Worm (Caenorhabditis elegans): ENCODE results near the gene zipt-7.2.

ce11 chrX:15494154-15494553 is 13.5 kb downstream of the zipt-7.2 start:
- TF ChIP-seq cey-2 (tag; optimal IDR thresholded peaks at IDR 0.05; ENCODE audit: borderline replicate concordance, insufficient read depth) = no peak
- no peak for TF ChIP-seq unc-62 (GFP tag; optimal IDR thresholded peaks at IDR 0.05 in 1 of 2)
- no peak for TF ChIP-seq unc-62 (tag; optimal IDR thresholded peaks at IDR 0.05)
- TF ChIP-seq nhr-237 (tag; optimal IDR thresholded peaks at IDR 0.05) = no peak
- TF ChIP-seq aly-2 (tag; optimal IDR thresholded peaks at IDR 0.05) = no peak
- no peak for TF ChIP-seq lir-3 (tag; optimal IDR thresholded peaks at IDR 0.05)
- TF ChIP-seq ctbp-1 (GFP tag; IDR thresholded peaks at IDR 0.05) = no peak
- TF ChIP-seq attf-4 (tag; optimal IDR thresholded peaks at IDR 0.05) = no peak
- no peak for TF ChIP-seq fkh-10 (GFP tag; optimal IDR thresholded peaks at IDR 0.05)
